Worm (Caenorhabditis elegans) whole organism, L2 larva: ENCODE results near the gene pas-6.

Source experiments
- C34F6.9 ChIP-seq: fragments of 150-350 bp; optimal IDR thresholded peaks from 2 replicates; lab custom pipeline; 2014; ENCODE audit warnings: missing biosample characterization, missing genetic modification characterization
- F13H6.1 ChIP-seq: sonication (generic microtip); optimal IDR thresholded peaks from 2 replicates; lab custom pipeline; 2016; ENCODE audit warnings: missing genetic modification characterization, missing compliant biosample characterization
- Y55F3AM.14 ChIP-seq: fragments of 200-800 bp; sonication (Bioruptor generic); optimal IDR thresholded peaks from 2 replicates; lab custom pipeline; 2018; ENCODE audit warnings: mild to moderate bottlenecking, missing genetic modification characterization, missing compliant biosample characterization
- ZK546.5 ChIP-seq: sonication (generic microtip); optimal IDR thresholded peaks from 2 replicates; lab custom pipeline; 2017; ENCODE audit warnings: missing biosample characterization, missing genetic modification characterization
- aly-2 ChIP-seq: fragments of 150-350 bp; optimal IDR thresholded peaks from 2 replicates; lab custom pipeline; 2014; ENCODE audit warnings: missing biosample characterization, missing genetic modification characterization
- ama-1 ChIP-seq: fragments of 150-350 bp; optimal IDR thresholded peaks from 2 replicates; lab custom pipeline; 2018; ENCODE audit warnings: inconsistent platforms
- blmp-1 ChIP-seq: sonication (generic microtip); optimal IDR thresholded peaks from 2 replicates; lab custom pipeline; 2017; ENCODE audit warnings: missing genetic modification characterization, mild to moderate bottlenecking, missing compliant biosample characterization, antibody characterized with exemption, moderate library complexity; ENCODE audit not compliant: insufficient read depth
- ceh-16 ChIP-seq: fragments of 150-350 bp; optimal IDR thresholded peaks from 2 replicates; lab custom pipeline; 2014; ENCODE audit warnings: missing biosample characterization, missing genetic modification characterization
- ceh-82 ChIP-seq: fragments of 150-350 bp; optimal IDR thresholded peaks from 2 replicates; lab custom pipeline; 2014; ENCODE audit warnings: missing biosample characterization, missing genetic modification characterization
- crh-2 ChIP-seq: sonication (generic microtip); optimal IDR thresholded peaks from 2 replicates; lab custom pipeline; 2017; ENCODE audit warnings: missing biosample characterization, missing genetic modification characterization
- dmd-4 ChIP-seq: sonication (generic microtip); optimal IDR thresholded peaks from 2 replicates; lab custom pipeline; 2017; ENCODE audit warnings: missing biosample characterization, missing genetic modification characterization
- egl-27 ChIP-seq: sonication (generic microtip); optimal IDR thresholded peaks from 3 replicates; lab custom pipeline; 2017; ENCODE audit warnings: missing biosample characterization, missing genetic modification reagents, missing genetic modification characterization
- elt-3 ChIP-seq: sonication (generic microtip); optimal IDR thresholded peaks from 2 replicates; lab custom pipeline; 2017; ENCODE audit warnings: missing biosample characterization, missing genetic modification characterization
- fos-1 ChIP-seq: fragments of 150-350 bp; optimal IDR thresholded peaks from 2 replicates; lab custom pipeline; 2014; ENCODE audit warnings: missing biosample characterization, missing genetic modification characterization
- gmeb-1 ChIP-seq: fragments of 150-350 bp; optimal IDR thresholded peaks from 2 replicates; lab custom pipeline; 2014; ENCODE audit warnings: missing biosample characterization, missing genetic modification characterization
- lin-13 ChIP-seq: fragments of 150-350 bp; optimal IDR thresholded peaks from 2 replicates; lab custom pipeline; 2014; ENCODE audit warnings: missing biosample characterization, missing genetic modification reagents, missing genetic modification characterization
- lsy-2 ChIP-seq, 2 experiments: fragments of 150-350 bp in 1 of 2; sonication (generic microtip) in 1 of 2; optimal IDR thresholded peaks; 2 replicates each; lab custom pipeline; 2014 to 2017; ENCODE audit warnings: missing biosample characterization in 2 of 2, missing genetic modification characterization in 2 of 2
- mab-5 ChIP-seq: fragments of 150-350 bp; optimal IDR thresholded peaks from 2 replicates; lab custom pipeline; 2014; ENCODE audit warnings: missing biosample characterization, missing genetic modification characterization
- mdl-1 ChIP-seq, 2 experiments: fragments of 150-350 bp in 1 of 2; sonication (generic microtip) in 1 of 2; optimal IDR thresholded peaks; 2 replicates each; lab custom pipeline; 2017; ENCODE audit warnings: missing biosample characterization in 2 of 2, missing genetic modification characterization in 2 of 2
- nhr-10 ChIP-seq: sonication (generic microtip); optimal IDR thresholded peaks from 2 replicates; lab custom pipeline; 2017; ENCODE audit warnings: missing biosample characterization, missing genetic modification characterization
- nhr-12 ChIP-seq: fragments of 150-350 bp; optimal IDR thresholded peaks from 2 replicates; lab custom pipeline; 2014; ENCODE audit warnings: missing biosample characterization, missing genetic modification characterization
- nhr-129 ChIP-seq: fragments of 150-350 bp; optimal IDR thresholded peaks from 2 replicates; lab custom pipeline; 2014; ENCODE audit warnings: missing biosample characterization, missing genetic modification characterization
- nhr-21 ChIP-seq: fragments of 150-350 bp; optimal IDR thresholded peaks from 2 replicates; lab custom pipeline; 2014; ENCODE audit warnings: missing biosample characterization, missing genetic modification characterization
- nhr-23 ChIP-seq: fragments of 150-350 bp; optimal IDR thresholded peaks from 2 replicates; lab custom pipeline; 2014; ENCODE audit warnings: missing biosample characterization, missing genetic modification reagents, missing genetic modification characterization
- nhr-237 ChIP-seq: fragments of 150-350 bp; optimal IDR thresholded peaks from 2 replicates; lab custom pipeline; 2014; ENCODE audit warnings: missing biosample characterization, missing genetic modification characterization
- nhr-25 ChIP-seq: fragments of 150-350 bp; sonication (generic microtip); optimal IDR thresholded peaks from 3 replicates; lab custom pipeline; 2014; ENCODE audit warnings: missing biosample characterization, missing genetic modification characterization
- nhr-6 ChIP-seq: fragments of 150-350 bp; optimal IDR thresholded peaks from 2 replicates; lab custom pipeline; 2014; ENCODE audit warnings: missing biosample characterization, missing genetic modification characterization
- peb-1 ChIP-seq: fragments of 150-350 bp; optimal IDR thresholded peaks from 2 replicates; lab custom pipeline; 2014; ENCODE audit warnings: missing biosample characterization, missing genetic modification characterization
- sem-4 ChIP-seq: fragments of 150-350 bp; optimal IDR thresholded peaks from 2 replicates; lab custom pipeline; 2014; ENCODE audit warnings: missing biosample characterization, missing genetic modification reagents, missing genetic modification characterization
- skn-1 ChIP-seq: sonication (generic microtip); optimal IDR thresholded peaks from 2 replicates; lab custom pipeline; 2017; ENCODE audit warnings: missing biosample characterization, missing genetic modification characterization
- sma-3 ChIP-seq: sonication (generic microtip); optimal IDR thresholded peaks from 2 replicates; lab custom pipeline; 2016; ENCODE audit warnings: missing genetic modification reagents, missing genetic modification characterization, missing compliant biosample characterization
- sma-9 ChIP-seq, 2 experiments: fragments of 150-350 bp in 1 of 2; sonication (generic microtip) in 1 of 2; optimal IDR thresholded peaks; 2 replicates each; lab custom pipeline; 2014 to 2016; ENCODE audit warnings: missing genetic modification characterization in 2 of 2, mild to moderate bottlenecking in 1 of 2, missing biosample characterization in 1 of 2, missing compliant biosample characterization in 1 of 2, missing genetic modification reagents in 1 of 2, moderate library complexity in 1 of 2
- snpc-4 ChIP-seq: fragments of 150-350 bp; optimal IDR thresholded peaks from 2 replicates; lab custom pipeline; 2014; ENCODE audit warnings: missing biosample characterization, missing genetic modification characterization
- unc-55 ChIP-seq: fragments of 150-350 bp; sonication (generic microtip); optimal IDR thresholded peaks from 3 replicates; lab custom pipeline; 2014; ENCODE audit warnings: missing biosample characterization, missing genetic modification reagents, missing genetic modification characterization
- unc-62 ChIP-seq: fragments of 150-350 bp; optimal IDR thresholded peaks from 2 replicates; lab custom pipeline; 2014; ENCODE audit warnings: missing biosample characterization, missing genetic modification reagents, missing genetic modification characterization
- zag-1 ChIP-seq: fragments of 150-350 bp; optimal IDR thresholded peaks from 2 replicates; lab custom pipeline; 2014; ENCODE audit warnings: missing biosample characterization, missing genetic modification characterization
- ztf-11 ChIP-seq: sonication (generic microtip); optimal IDR thresholded peaks from 2 replicates; lab custom pipeline; 2017; ENCODE audit warnings: missing biosample characterization, missing genetic modification characterization
- ztf-4 ChIP-seq: fragments of 150-350 bp; optimal IDR thresholded peaks from 2 replicates; lab custom pipeline; 2014; ENCODE audit warnings: missing biosample characterization, missing genetic modification characterization

pas-6 gene

ce11 chrV:5582308-5582707 lies 1.8 kb downstream of the pas-6 start:
- TF ChIP-seq egl-27 (tag; lab: Kevin White, UChicago), result no peak
- TF ChIP-seq ceh-82 (tag; lab: Kevin White, UChicago), result no peak
- no peak for TF ChIP-seq Y55F3AM.14 (GFP tag; lab: Kevin White, UChicago)
- TF ChIP-seq nhr-129, result no peak
- TF ChIP-seq ZK546.5 (tag; lab: Kevin White, UChicago), result no peak
- no peak for TF ChIP-seq nhr-21 (tag; lab: Kevin White, UChicago)
- no peak for TF ChIP-seq sma-3
- no peak for TF ChIP-seq ztf-11 (tag; lab: Kevin White, UChicago)
- no peak for TF ChIP-seq ztf-4
- TF ChIP-seq C34F6.9, result no peak
- no peak for TF ChIP-seq unc-62
- no peak for TF ChIP-seq nhr-12 (tag; lab: Kevin White, UChicago)
- TF ChIP-seq mdl-1 (tag; optimal IDR thresholded peaks at IDR 0.05; lab: Kevin White, UChicago), result no peak
- TF ChIP-seq sem-4 (tag; lab: Kevin White, UChicago), result no peak
- no peak for TF ChIP-seq dmd-4
- TF ChIP-seq ama-1 (lab: Kevin White, UChicago), result no peak

ce11 chrV:5581312-5581711 lies 2.8 kb downstream of the pas-6 start, which contains the start of gene klc-2:
TSS of gene klc-2 (minus strand) at chrV:5581412.
- TF ChIP-seq lin-13 (GFP tag; lab: Kevin White, UChicago), result no peak
- TF ChIP-seq nhr-6 (tag; lab: Kevin White, UChicago), result no peak
- no peak for TF ChIP-seq fos-1
- no peak for TF ChIP-seq nhr-129

ce11 chrV:5580517-5580916 lies 3.6 kb downstream of the pas-6 start:
- TF ChIP-seq snpc-4 (tag; lab: Kevin White, UChicago) (peak; percentile 44), sem-4 (tag; lab: Kevin White, UChicago) (peak; percentile 26), ama-1 (lab: Kevin White, UChicago) (peak; percentile 34), nhr-25 (peak; percentile 10), gmeb-1 (no peak), fos-1 (peak; percentile 61), lsy-2 (tag; optimal IDR thresholded peaks at IDR 0.05; lab: Kevin White, UChicago) (peak; percentile 61 to 84), nhr-129 (peak; percentile 86), mab-5 (peak; percentile 32), crh-2 (peak; percentile 79), C34F6.9 (peak; percentile 87), F13H6.1 (tag; lab: Kevin White, UChicago) (peak; percentile 57), aly-2 (no peak), sma-9 (GFP tag; optimal IDR thresholded peaks at IDR 0.05; lab: Kevin White, UChicago) (peak; percentile 65), sma-9 (tag; optimal IDR thresholded peaks at IDR 0.05; lab: Kevin White, UChicago) (no peak), unc-55 (peak; percentile 80), lin-13 (GFP tag; lab: Kevin White, UChicago) (no peak), nhr-6 (tag; lab: Kevin White, UChicago) (no peak), zag-1 (tag; lab: Kevin White, UChicago) (peak; percentile 58)
- TF ChIP-seq, all 48 proteins: peak for 14

- TF ChIP-seq Y55F3AM.14 (GFP tag; lab: Kevin White, UChicago) (no peak), blmp-1 (tag; lab: Kevin White, UChicago) (no peak), nhr-23 (tag; lab: Kevin White, UChicago) (no peak), egl-27 (tag; lab: Kevin White, UChicago) (no peak), ceh-82 (tag; lab: Kevin White, UChicago) (no peak), nhr-237 (no peak)
Observed at ce11 chrV:5579666-5580065, 4.5 kb downstream of the pas-6 start.

ce11 chrV:5576008-5576407 lies 8.1 kb downstream of the pas-6 start:
- TF ChIP-seq nhr-12 (tag; lab: Kevin White, UChicago), result no peak
- peak; percentile 75 for TF ChIP-seq nhr-129
- TF ChIP-seq skn-1 (tag; lab: Kevin White, UChicago), result peak; percentile 13
- TF ChIP-seq lin-13 (GFP tag; lab: Kevin White, UChicago), result peak; percentile 10
- peak; percentile 13 for TF ChIP-seq nhr-21 (tag; lab: Kevin White, UChicago)
- TF ChIP-seq peb-1 (tag; lab: Kevin White, UChicago), result no peak
- peak; percentile 62 for TF ChIP-seq gmeb-1
- no peak for TF ChIP-seq ZK546.5 (tag; lab: Kevin White, UChicago)
- no peak for TF ChIP-seq nhr-10 (tag; lab: Kevin White, UChicago)
- peak; percentile 41 for TF ChIP-seq sma-9 (GFP tag; optimal IDR thresholded peaks at IDR 0.05; lab: Kevin White, UChicago)
- no peak for TF ChIP-seq sma-9 (tag; optimal IDR thresholded peaks at IDR 0.05; lab: Kevin White, UChicago)
- peak; percentile 33 to 37 for TF ChIP-seq lsy-2 (tag; optimal IDR thresholded peaks at IDR 0.05; lab: Kevin White, UChicago)
- peak; percentile 79 for TF ChIP-seq crh-2
- TF ChIP-seq elt-3, result no peak
- peak; percentile 58 for TF ChIP-seq sma-3
- peak; percentile 45 for TF ChIP-seq F13H6.1 (tag; lab: Kevin White, UChicago)
- peak; percentile 97 for TF ChIP-seq snpc-4 (tag; lab: Kevin White, UChicago)
- no peak for TF ChIP-seq ceh-16
- TF ChIP-seq fos-1, result peak; percentile 65
